Worm (Caenorhabditis elegans) whole organism, L3 larva: Measurements from ENCODE around the gene mec-7.

Experiments used
- aly-2 ChIP-seq: fragments of 150-350 bp; optimal IDR thresholded peaks from 2 replicates; lab custom pipeline; 2014; ENCODE audit warnings: missing biosample characterization, missing genetic modification characterization
- ama-1 ChIP-seq: fragments of 150-350 bp; optimal IDR thresholded peaks from 2 replicates; lab custom pipeline; 2018
- ceh-28 ChIP-seq: fragments of 150-350 bp; optimal IDR thresholded peaks from 2 replicates; lab custom pipeline; 2014; ENCODE audit warnings: missing biosample characterization, missing genetic modification reagents, missing genetic modification characterization
- elt-1 ChIP-seq: fragments of 150-350 bp; optimal IDR thresholded peaks from 2 replicates; lab custom pipeline; 2014; ENCODE audit warnings: missing biosample characterization, missing genetic modification characterization
- fkh-10 ChIP-seq: sonication (generic microtip); optimal IDR thresholded peaks from 2 replicates; lab custom pipeline; 2017; ENCODE audit warnings: missing biosample characterization, missing genetic modification reagents, missing genetic modification characterization
- fos-1 ChIP-seq: fragments of 150-350 bp; optimal IDR thresholded peaks from 2 replicates; lab custom pipeline; 2014; ENCODE audit warnings: missing biosample characterization, missing genetic modification characterization
- nhr-11 ChIP-seq: fragments of 150-350 bp; optimal IDR thresholded peaks from 2 replicates; lab custom pipeline; 2014; ENCODE audit warnings: missing biosample characterization, missing genetic modification characterization
- nhr-12 ChIP-seq: fragments of 150-350 bp; optimal IDR thresholded peaks from 2 replicates; lab custom pipeline; 2014; ENCODE audit warnings: missing biosample characterization, missing genetic modification characterization
- pha-4 ChIP-seq: fragments of 150-350 bp; optimal IDR thresholded peaks from 2 replicates; lab custom pipeline; 2014; ENCODE audit warnings: missing biosample characterization, missing genetic modification reagents, missing genetic modification characterization
- snpc-4 ChIP-seq: fragments of 150-350 bp; optimal IDR thresholded peaks from 2 replicates; lab custom pipeline; 2014; ENCODE audit warnings: missing biosample characterization, missing genetic modification characterization
- unc-62 ChIP-seq: fragments of 150-350 bp; sonication (generic microtip); optimal IDR thresholded peaks from 4 replicates; lab custom pipeline; 2014; ENCODE audit warnings: missing biosample characterization, missing genetic modification reagents, missing genetic modification characterization
- ztf-11 ChIP-seq: fragments of 150-350 bp; optimal IDR thresholded peaks from 2 replicates; lab custom pipeline; 2014; ENCODE audit warnings: missing biosample characterization, missing genetic modification characterization

DNA sequence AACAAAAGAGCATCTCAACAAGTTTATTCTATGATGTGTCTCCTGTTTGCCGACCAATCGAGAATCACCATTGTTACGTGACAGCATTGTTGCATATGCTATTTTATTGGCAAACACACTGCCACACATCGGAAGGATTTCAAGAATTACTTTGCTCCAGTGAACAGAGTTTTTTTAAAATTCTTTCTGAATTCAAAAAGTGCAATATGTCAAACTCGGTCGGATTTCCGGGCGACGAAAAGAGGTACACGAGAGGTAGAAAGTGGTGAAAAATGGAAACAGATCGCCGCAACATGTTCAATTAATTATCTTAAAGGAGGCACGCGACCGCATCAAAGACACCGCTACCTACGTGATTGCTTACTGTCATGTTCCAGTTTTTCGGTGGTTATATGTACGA is 26.4 kb downstream of the mec-7 start:
- TF ChIP-seq pha-4 (tag; lab: Kevin White, UChicago), result no peak
- no peak for TF ChIP-seq nhr-12
- TF ChIP-seq snpc-4 (tag; lab: Kevin White, UChicago), result no peak
- TF ChIP-seq aly-2, result no peak
- TF ChIP-seq fkh-10 (GFP tag; lab: Kevin White, UChicago), result no peak
- no peak for TF ChIP-seq unc-62 (GFP tag; lab: Kevin White, UChicago)
- no peak for TF ChIP-seq ama-1 (lab: Kevin White, UChicago)
- no peak for TF ChIP-seq nhr-11 (tag; lab: Kevin White, UChicago)
- TF ChIP-seq ceh-28 (tag; lab: Kevin White, UChicago), result no peak
- no peak for TF ChIP-seq ztf-11 (tag; lab: Kevin White, UChicago)
- no peak for TF ChIP-seq elt-1 (tag; lab: Kevin White, UChicago)
- TF ChIP-seq fos-1, result no peak
